Worm (Caenorhabditis elegans): ENCODE data around the gene ceh-43.

The ceh-43 gene

DNA sequence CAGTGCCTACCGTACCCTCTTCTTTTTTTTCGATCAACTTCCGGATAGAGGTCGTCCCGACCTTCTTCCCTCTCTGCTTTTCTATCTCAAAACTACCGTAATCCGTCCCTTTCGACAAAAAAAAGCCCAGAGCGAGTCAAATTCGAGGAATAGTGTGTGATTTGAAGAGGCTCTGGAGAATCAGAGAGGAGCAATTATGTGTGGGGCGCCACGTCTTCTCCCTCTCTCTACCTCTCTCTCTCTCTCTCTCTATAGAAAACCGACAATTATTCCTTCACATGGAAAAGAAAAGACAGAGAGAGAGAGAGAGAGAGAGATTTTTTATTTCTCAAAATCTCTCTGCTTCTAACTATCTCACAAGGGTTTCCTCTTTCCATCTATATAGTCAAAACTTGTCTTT is 6.8 kb upstream of the ceh-43 start (continued):
- TF ChIP-seq sox-4 (tag; optimal IDR thresholded peaks at IDR 0.05) (no peak), unc-30 (tag; optimal IDR thresholded peaks at IDR 0.05) (no peak), aha-1 (tag; optimal IDR thresholded peaks at IDR 0.05) (no peak), fkh-4 (tag; optimal IDR thresholded peaks at IDR 0.05; ENCODE audit: borderline replicate concordance) (no peak), skn-1 (tag; optimal IDR thresholded peaks at IDR 0.05) (no peak), zag-1 (tag; optimal IDR thresholded peaks at IDR 0.05) (no peak), ztf-4 (tag; optimal IDR thresholded peaks at IDR 0.05) (no peak), nhr-12 (tag; optimal IDR thresholded peaks at IDR 0.05) (no peak), mab-9 (GFP tag; IDR thresholded peaks at IDR 0.05) (no peak), C16A3.4 (tag; optimal IDR thresholded peaks at IDR 0.05) (no peak), nhr-11 (tag; optimal IDR thresholded peaks at IDR 0.05) (no peak), ceh-88 (GFP tag; IDR thresholded peaks at IDR 0.05) (no peak), nhr-77 (tag; optimal IDR thresholded peaks at IDR 0.05) (no peak), pag-3 (tag; optimal IDR thresholded peaks at IDR 0.05; ENCODE audit: borderline replicate concordance, insufficient read depth) (no peak), pqm-1 (tag; optimal IDR thresholded peaks at IDR 0.05) (no peak), egl-27 (tag; optimal IDR thresholded peaks at IDR 0.05) (no peak), ceh-8 (GFP tag; optimal IDR thresholded peaks at IDR 0.05) (no peak), egl-13 (tag; optimal IDR thresholded peaks at IDR 0.05) (no peak), jun-1 (tag; optimal IDR thresholded peaks at IDR 0.05) (no peak), sup-37 (GFP tag; optimal IDR thresholded peaks at IDR 0.05) (no peak), nhr-20 (tag; optimal IDR thresholded peaks at IDR 0.05) (peak; percentile 6), fkh-10 (GFP tag; optimal IDR thresholded peaks at IDR 0.05) (no peak), fos-1 (tag; optimal IDR thresholded peaks at IDR 0.05) (no peak), efl-1 (optimal IDR thresholded peaks at IDR 0.05) (peak; percentile 24 to 41), efl-1 (GFP tag; optimal IDR thresholded peaks at IDR 0.05 in 1 of 2) (no peak), isw-1 (GFP tag; IDR thresholded peaks at IDR 0.05) (no peak), mef-2 (tag; optimal IDR thresholded peaks at IDR 0.05) (no peak), dpl-1 (GFP tag; optimal IDR thresholded peaks at IDR 0.05) (no peak), alr-1 (tag; optimal IDR thresholded peaks at IDR 0.05; ENCODE audit: borderline replicate concordance) (no peak), mdl-1 (tag; optimal IDR thresholded peaks at IDR 0.05) (no peak), xbp-1 (tag; optimal IDR thresholded peaks at IDR 0.05) (peak; percentile 40)

DNA sequence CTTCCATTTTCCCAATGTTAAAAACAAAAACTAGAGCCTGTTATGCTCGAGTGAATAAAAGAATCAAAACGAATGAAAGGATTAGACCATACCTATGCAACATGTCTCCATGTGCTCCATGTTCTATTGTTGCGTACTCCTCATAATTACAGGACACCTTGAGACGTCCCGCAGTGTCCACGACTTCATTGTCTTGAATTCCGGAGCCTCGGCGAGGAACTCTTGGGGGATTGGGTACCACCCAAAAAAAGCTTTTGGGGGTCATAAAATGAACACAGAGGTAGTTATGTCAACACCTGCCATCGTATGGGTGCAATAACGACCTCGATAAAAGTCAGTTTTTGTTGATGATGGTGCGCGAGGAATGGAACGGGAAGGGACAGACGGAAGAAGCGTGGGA is 5.2 kb upstream of the ceh-43 start:
- TF ChIP-seq unc-62 (GFP tag; optimal IDR thresholded peaks at IDR 0.05) (no peak), fos-1 (tag; optimal IDR thresholded peaks at IDR 0.05) (no peak), alr-1 (tag; optimal IDR thresholded peaks at IDR 0.05; ENCODE audit: borderline replicate concordance) (no peak), lin-13 (GFP tag; optimal IDR thresholded peaks at IDR 0.05) (no peak), C34B4.2 (tag; optimal IDR thresholded peaks at IDR 0.05) (no peak), nhr-11 (tag; optimal IDR thresholded peaks at IDR 0.05) (no peak), unc-30 (tag; optimal IDR thresholded peaks at IDR 0.05) (no peak), Y116A8C.19 (tag; optimal IDR thresholded peaks at IDR 0.05; ENCODE audit: borderline replicate concordance) (no peak), unc-98 (GFP tag; IDR thresholded peaks at IDR 0.05) (no peak), isw-1 (GFP tag; IDR thresholded peaks at IDR 0.05) (no peak), lin-39 (tag; optimal IDR thresholded peaks at IDR 0.05) (no peak), ces-1 (GFP tag; optimal IDR thresholded peaks at IDR 0.05) (no peak), ceh-63 (GFP tag; optimal IDR thresholded peaks at IDR 0.05) (no peak)

DNA sequence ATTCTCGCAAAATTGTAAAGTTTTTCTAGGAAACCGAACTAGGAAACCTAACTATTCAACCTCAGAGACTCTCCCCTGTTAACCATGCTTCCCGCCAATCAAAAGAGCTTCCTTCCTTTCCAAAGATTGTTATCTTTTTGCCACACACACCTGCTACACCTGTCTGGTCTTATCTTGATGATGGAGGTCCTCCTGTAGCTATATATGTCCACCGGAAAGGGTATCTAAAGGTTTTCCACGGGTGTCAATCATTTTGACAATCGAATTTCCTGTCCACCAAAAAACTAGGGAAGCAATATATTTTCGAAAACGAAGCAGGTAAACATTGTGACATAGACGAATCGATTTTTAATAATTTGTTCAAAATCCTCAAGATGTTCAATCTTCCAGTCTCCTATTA is 4.0 kb upstream of the ceh-43 start:
- no peak for TF ChIP-seq aly-2 (tag; optimal IDR thresholded peaks at IDR 0.05)
- TF ChIP-seq rnt-1 (tag; optimal IDR thresholded peaks at IDR 0.05) = peak; percentile 27
- peak; percentile 10 for TF ChIP-seq lin-14 (GFP tag; optimal IDR thresholded peaks at IDR 0.05)
